Worm (Caenorhabditis elegans) whole organism, L3 larva: Measurements from ENCODE around the gene F58H1.6.

Experiments
- R02D3.7 ChIP-seq: fragments of 150-350 bp; optimal IDR thresholded peaks from 2 replicates; lab custom pipeline; 2014; ENCODE audit warnings: missing biosample characterization, missing genetic modification characterization
- aly-2 ChIP-seq: fragments of 150-350 bp; optimal IDR thresholded peaks from 2 replicates; lab custom pipeline; 2014; ENCODE audit warnings: missing biosample characterization, missing genetic modification characterization
- ama-1 ChIP-seq: fragments of 150-350 bp; optimal IDR thresholded peaks from 2 replicates; lab custom pipeline; 2018
- ceh-16 ChIP-seq: sonication (generic microtip); optimal IDR thresholded peaks from 2 replicates; lab custom pipeline; 2017; ENCODE audit warnings: missing biosample characterization, missing genetic modification characterization
- ceh-28 ChIP-seq: fragments of 150-350 bp; optimal IDR thresholded peaks from 2 replicates; lab custom pipeline; 2014; ENCODE audit warnings: missing biosample characterization, missing genetic modification reagents, missing genetic modification characterization
- ceh-9 ChIP-seq: sonication (generic microtip); optimal IDR thresholded peaks from 2 replicates; lab custom pipeline; 2018; ENCODE audit warnings: missing biosample characterization, missing genetic modification characterization
- daf-12 ChIP-seq: fragments of 150-350 bp; optimal IDR thresholded peaks from 2 replicates; lab custom pipeline; 2014; ENCODE audit warnings: missing biosample characterization, missing genetic modification reagents, missing genetic modification characterization
- egl-27 ChIP-seq: sonication (generic microtip); optimal IDR thresholded peaks from 4 replicates; lab custom pipeline; 2017; ENCODE audit warnings: missing biosample characterization, missing genetic modification reagents, missing genetic modification characterization
- egl-5 ChIP-seq: fragments of 150-350 bp; optimal IDR thresholded peaks from 2 replicates; lab custom pipeline; 2017; ENCODE audit warnings: missing biosample characterization, missing genetic modification reagents, missing genetic modification characterization, inconsistent platforms
- elt-1 ChIP-seq: fragments of 150-350 bp; optimal IDR thresholded peaks from 2 replicates; lab custom pipeline; 2014; ENCODE audit warnings: missing biosample characterization, missing genetic modification characterization
- elt-2 ChIP-seq: sonication (generic microtip); optimal IDR thresholded peaks from 2 replicates; lab custom pipeline; 2016; ENCODE audit warnings: missing genetic modification reagents, mild to moderate bottlenecking, missing genetic modification characterization, missing compliant biosample characterization
- eor-1 ChIP-seq, 2 experiments: fragments of 150-350 bp; optimal IDR thresholded peaks; 2 replicates each; lab custom pipeline; 2014 to 2018; ENCODE audit warnings: missing biosample characterization in 2 of 2, missing genetic modification characterization in 2 of 2
- fkh-10 ChIP-seq: sonication (generic microtip); optimal IDR thresholded peaks from 2 replicates; lab custom pipeline; 2017; ENCODE audit warnings: missing biosample characterization, missing genetic modification reagents, missing genetic modification characterization
- fkh-2 ChIP-seq: fragments of 150-350 bp; optimal IDR thresholded peaks from 2 replicates; lab custom pipeline; 2014; ENCODE audit warnings: missing biosample characterization, missing genetic modification reagents, missing genetic modification characterization
- hmg-11 ChIP-seq: sonication (generic microtip); optimal IDR thresholded peaks from 2 replicates; lab custom pipeline; 2016; ENCODE audit warnings: missing genetic modification characterization, missing compliant biosample characterization
- jun-1 ChIP-seq: fragments of 150-350 bp; optimal IDR thresholded peaks from 2 replicates; lab custom pipeline; 2014; ENCODE audit warnings: missing biosample characterization, missing genetic modification reagents, missing genetic modification characterization
- lin-15B ChIP-seq: fragments of 150-350 bp; optimal IDR thresholded peaks from 2 replicates; lab custom pipeline; 2014; ENCODE audit warnings: missing biosample characterization, missing genetic modification characterization
- lin-39 ChIP-seq: fragments of 150-350 bp; optimal IDR thresholded peaks from 2 replicates; lab custom pipeline; 2018; ENCODE audit warnings: missing biosample characterization, missing genetic modification reagents, missing genetic modification characterization
- lsy-12 ChIP-seq: sonication (generic microtip); optimal IDR thresholded peaks from 2 replicates; lab custom pipeline; 2016; ENCODE audit warnings: mild to moderate bottlenecking, missing genetic modification characterization, missing compliant biosample characterization
- mdl-1 ChIP-seq: fragments of 150-350 bp; optimal IDR thresholded peaks from 2 replicates; lab custom pipeline; 2014; ENCODE audit warnings: missing biosample characterization, missing genetic modification characterization
- mml-1 ChIP-seq: fragments of 150-350 bp; sonication (generic microtip); optimal IDR thresholded peaks from 3 replicates; lab custom pipeline; 2014; ENCODE audit warnings: missing biosample characterization, missing genetic modification characterization
- nfya-1 ChIP-seq: sonication (generic microtip); optimal IDR thresholded peaks from 2 replicates; lab custom pipeline; 2017; ENCODE audit warnings: missing genetic modification characterization, mild to moderate bottlenecking, missing compliant biosample characterization, antibody characterized with exemption, moderate library complexity; ENCODE audit not compliant: insufficient read depth
- nhr-11 ChIP-seq: fragments of 150-350 bp; optimal IDR thresholded peaks from 2 replicates; lab custom pipeline; 2014; ENCODE audit warnings: missing biosample characterization, missing genetic modification characterization
- nhr-12 ChIP-seq: fragments of 150-350 bp; optimal IDR thresholded peaks from 2 replicates; lab custom pipeline; 2014; ENCODE audit warnings: missing biosample characterization, missing genetic modification characterization
- nhr-237 ChIP-seq: fragments of 150-350 bp; optimal IDR thresholded peaks from 2 replicates; lab custom pipeline; 2014; ENCODE audit warnings: missing biosample characterization, missing genetic modification characterization
- nhr-25 ChIP-seq: sonication (generic microtip); optimal IDR thresholded peaks from 2 replicates; lab custom pipeline; 2017; ENCODE audit warnings: missing biosample characterization, missing genetic modification characterization
- nhr-43 ChIP-seq: sonication (generic microtip); optimal IDR thresholded peaks from 2 replicates; lab custom pipeline; 2016; ENCODE audit warnings: mild to moderate bottlenecking, missing genetic modification characterization, missing compliant biosample characterization; ENCODE audit not compliant: poor library complexity, severe bottlenecking
- nhr-77 ChIP-seq: fragments of 150-350 bp; optimal IDR thresholded peaks from 2 replicates; lab custom pipeline; 2014; ENCODE audit warnings: missing biosample characterization, missing genetic modification characterization
- pha-4 ChIP-seq: fragments of 150-350 bp; optimal IDR thresholded peaks from 2 replicates; lab custom pipeline; 2014; ENCODE audit warnings: missing biosample characterization, missing genetic modification reagents, missing genetic modification characterization
- pqm-1 ChIP-seq: fragments of 150-350 bp; optimal IDR thresholded peaks from 2 replicates; lab custom pipeline; 2017; ENCODE audit warnings: missing biosample characterization, missing genetic modification characterization, inconsistent platforms
- sea-2 ChIP-seq: fragments of 150-350 bp; sonication (generic microtip); optimal IDR thresholded peaks from 4 replicates; lab custom pipeline; 2014; ENCODE audit warnings: missing biosample characterization, missing genetic modification reagents, missing genetic modification characterization
- snpc-4 ChIP-seq: fragments of 150-350 bp; optimal IDR thresholded peaks from 2 replicates; lab custom pipeline; 2014; ENCODE audit warnings: missing biosample characterization, missing genetic modification characterization
- unc-39 ChIP-seq: sonication (generic microtip); optimal IDR thresholded peaks from 4 replicates; lab custom pipeline; 2017; ENCODE audit warnings: missing biosample characterization, missing genetic modification characterization
- unc-62 ChIP-seq: fragments of 150-350 bp; sonication (generic microtip); optimal IDR thresholded peaks from 4 replicates; lab custom pipeline; 2014; ENCODE audit warnings: missing biosample characterization, missing genetic modification reagents, missing genetic modification characterization
- ztf-11 ChIP-seq: fragments of 150-350 bp; optimal IDR thresholded peaks from 2 replicates; lab custom pipeline; 2014; ENCODE audit warnings: missing biosample characterization, missing genetic modification characterization

Gene F58H1.6

DNA sequence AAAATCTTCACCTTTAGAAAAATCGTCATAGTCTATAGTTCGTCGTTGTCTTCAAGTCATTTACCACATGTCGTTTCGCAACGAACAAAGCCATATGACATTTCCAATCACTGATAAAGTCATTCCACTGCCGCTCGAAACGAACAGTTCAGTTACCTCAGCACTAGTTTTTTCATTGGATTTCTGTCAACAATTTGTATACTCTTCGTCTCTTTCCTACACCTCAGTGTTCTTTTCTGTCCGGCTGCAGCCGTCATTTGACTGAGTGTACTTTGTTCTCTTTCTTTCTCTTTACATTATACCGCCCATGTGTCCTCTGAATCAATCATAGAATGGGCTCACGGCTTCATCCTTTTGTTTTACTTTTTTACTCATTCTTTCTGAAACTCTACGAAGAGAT is 21.2 kb upstream of the F58H1.6 start:
- TF ChIP-seq elt-2 (tag; lab: Kevin White, UChicago): peak; percentile 84
- TF ChIP-seq nhr-12 (tag; lab: Kevin White, UChicago): no peak
- TF ChIP-seq pha-4: peak; percentile 88
- TF ChIP-seq lin-39 (tag; lab: Kevin White, UChicago): peak; percentile 59
- peak; percentile 75 for TF ChIP-seq snpc-4 (tag; lab: Kevin White, UChicago)
- TF ChIP-seq pqm-1 (tag; lab: Kevin White, UChicago): peak; percentile 34
- peak; percentile 8 for TF ChIP-seq hmg-11 (tag; lab: Kevin White, UChicago)
- TF ChIP-seq nhr-43 (tag; lab: Kevin White, UChicago): no peak
- peak; percentile 2 for TF ChIP-seq ceh-28 (tag; lab: Kevin White, UChicago)
- TF ChIP-seq jun-1 (tag; lab: Kevin White, UChicago): peak; percentile 16
- TF ChIP-seq ceh-9: no peak
- TF ChIP-seq ama-1 (lab: Kevin White, UChicago): peak; percentile 75
- peak; percentile 40 for TF ChIP-seq nfya-1 (tag; lab: Kevin White, UChicago)
- TF ChIP-seq, all 47 proteins: peak for 10

DNA sequence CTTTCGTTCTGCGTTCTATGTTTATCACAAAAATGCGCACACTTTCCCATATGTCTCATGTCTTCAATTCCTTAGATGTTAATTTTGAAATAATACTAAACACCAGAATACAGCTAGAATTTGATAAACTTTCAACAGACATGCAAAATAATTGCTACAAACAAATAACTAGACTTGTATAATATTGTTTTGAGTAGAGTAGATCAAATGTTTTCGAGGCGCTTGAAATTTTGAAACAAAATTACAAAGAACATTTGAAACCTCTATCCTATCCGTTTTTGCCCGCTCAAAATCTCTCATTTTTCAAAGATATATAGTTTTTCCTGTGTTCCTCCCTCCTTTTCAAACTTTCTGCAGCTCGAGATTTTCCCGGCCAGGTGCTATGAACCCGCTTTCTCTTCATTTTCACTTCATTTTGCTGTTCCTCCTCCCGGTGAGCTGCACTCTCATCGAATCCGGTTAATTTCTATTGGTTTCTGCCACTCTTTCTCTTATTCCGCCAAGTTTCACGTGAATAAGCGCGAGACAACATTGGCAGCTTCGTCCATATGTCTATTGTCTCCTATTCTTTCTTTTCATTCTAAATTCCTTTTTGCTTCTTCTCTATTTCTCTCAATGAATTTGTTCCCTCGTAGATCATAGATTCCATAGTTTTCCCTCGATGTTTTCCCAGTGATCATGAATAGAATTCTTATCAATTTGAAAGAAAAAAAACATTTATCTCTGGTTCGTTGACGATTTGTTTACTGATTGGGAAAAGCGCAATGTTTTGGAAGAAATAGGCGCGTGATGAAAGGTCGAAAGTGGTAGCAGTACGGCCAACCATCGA is 20.5 kb upstream of the F58H1.6 start:
- no peak for TF ChIP-seq unc-39 (tag; lab: Kevin White, UChicago)
- peak; percentile 1 for TF ChIP-seq ceh-28 (tag; lab: Kevin White, UChicago)
- TF ChIP-seq aly-2 (tag; lab: Kevin White, UChicago): no peak
- no peak for TF ChIP-seq egl-5 (tag; lab: Kevin White, UChicago)
- no peak for TF ChIP-seq nhr-11 (tag; lab: Kevin White, UChicago)
- no peak for TF ChIP-seq eor-1 (tag; optimal IDR thresholded peaks at IDR 0.05; lab: Kevin White, UChicago)
- TF ChIP-seq fkh-10 (GFP tag; lab: Kevin White, UChicago): no peak
- TF ChIP-seq pha-4: peak; percentile 61
- no peak for TF ChIP-seq R02D3.7 (tag; lab: Kevin White, UChicago)
- no peak for TF ChIP-seq egl-27 (tag; lab: Kevin White, UChicago)
- TF ChIP-seq snpc-4 (tag; lab: Kevin White, UChicago): no peak
- TF ChIP-seq unc-62 (GFP tag; lab: Kevin White, UChicago): no peak
- TF ChIP-seq ceh-9: no peak
- TF ChIP-seq nfya-1 (tag; lab: Kevin White, UChicago): peak; percentile 39
- peak; percentile 7 for TF ChIP-seq jun-1 (tag; lab: Kevin White, UChicago)
- no peak for TF ChIP-seq daf-12 (tag; lab: Kevin White, UChicago)
- TF ChIP-seq nhr-25 (tag; lab: Kevin White, UChicago): peak; percentile 53
- peak; percentile 59 for TF ChIP-seq elt-2 (tag; lab: Kevin White, UChicago)
- peak; percentile 63 for TF ChIP-seq mml-1 (tag; lab: Kevin White, UChicago)
- TF ChIP-seq mdl-1 (tag; lab: Kevin White, UChicago): no peak
- TF ChIP-seq nhr-237 (tag; lab: Kevin White, UChicago): no peak
- peak; percentile 61 for TF ChIP-seq ama-1 (lab: Kevin White, UChicago)
- no peak for TF ChIP-seq ceh-16 (tag; lab: Kevin White, UChicago)
- TF ChIP-seq sea-2: no peak
- peak; percentile 4 for TF ChIP-seq pqm-1 (tag; lab: Kevin White, UChicago)
- no peak for TF ChIP-seq elt-1
- TF ChIP-seq, all 47 proteins: peak for 9

DNA sequence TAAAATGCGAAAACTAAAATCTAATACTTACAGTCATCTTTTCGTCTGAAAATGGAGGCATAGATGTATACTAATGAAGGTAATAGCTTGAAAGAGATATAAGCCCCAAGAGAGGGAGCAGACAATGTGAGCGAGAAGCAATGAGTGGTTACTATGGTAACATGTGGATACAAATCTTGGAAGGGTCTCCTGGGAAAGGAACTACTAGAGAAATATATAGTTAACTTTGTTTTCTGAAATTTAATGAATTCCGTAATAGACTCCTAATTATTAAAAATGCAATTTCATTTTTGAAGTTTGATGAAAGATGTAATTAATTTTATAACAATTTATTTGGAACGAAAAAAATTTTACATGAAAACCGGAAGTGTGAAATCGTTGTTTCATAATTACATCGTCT is 15.1 kb upstream of the F58H1.6 start, which contains the start of gene osm-6:
Gene osm-6, minus strand, starts transcription at position 101 of the 400 bp plus-strand sequence.
- TF ChIP-seq fkh-2 (tag; lab: Kevin White, UChicago) (no peak), ztf-11 (no peak), ceh-28 (tag; lab: Kevin White, UChicago) (no peak), sea-2 (no peak), lsy-12 (no peak), R02D3.7 (tag; lab: Kevin White, UChicago) (no peak), lin-15B (tag; lab: Kevin White, UChicago) (no peak), nhr-77 (no peak), eor-1 (tag; optimal IDR thresholded peaks at IDR 0.05; lab: Kevin White, UChicago) (no peak), snpc-4 (tag; lab: Kevin White, UChicago) (no peak)
